Fruit fly (Drosophila melanogaster) whole organism, embryonic: Measurements from ENCODE around the gene ATPsynO.

Source experiments
- Asciz ChIP-seq: fragments of 200-800 bp; sonication (Bioruptor generic); optimal IDR thresholded peaks from 2 replicates; lab custom pipeline; 2017; ENCODE audit warnings: missing biosample characterization, mild to moderate bottlenecking, missing genetic modification characterization, missing genetic modification reagents
- B-H2 ChIP-seq: fragments of 200-800 bp; sonication (Bioruptor generic); optimal IDR thresholded peaks from 2 replicates; lab custom pipeline; 2018; ENCODE audit warnings: missing biosample characterization, mild to moderate bottlenecking, missing genetic modification characterization
- BEAF-32 ChIP-seq: fragments of 200-800 bp; sonication (Bioruptor generic); optimal IDR thresholded peaks from 3 replicates; lab custom pipeline; 2017; ENCODE audit warnings: missing biosample characterization, missing genetic modification characterization, mild to moderate bottlenecking, moderate library complexity, missing genetic modification reagents
- BtbVII ChIP-seq: fragments of 200-800 bp; sonication (Bioruptor generic); optimal IDR thresholded peaks from 3 replicates; lab custom pipeline; 2017; ENCODE audit warnings: missing biosample characterization, mild to moderate bottlenecking, missing genetic modification characterization
- CG1024 ChIP-seq: fragments of 200-800 bp; sonication (Bioruptor generic); IDR thresholded peaks from 2 replicates; pipeline ENCODE4 v1.3.6; 2022; ENCODE audit warnings: missing biosample characterization, missing genetic modification characterization
- CG10267 ChIP-seq: fragments of 200-800 bp; sonication (Bioruptor generic); optimal IDR thresholded peaks from 2 replicates; lab custom pipeline; 2018; ENCODE audit warnings: missing biosample characterization, mild to moderate bottlenecking, missing genetic modification characterization, moderate library complexity
- CG11696 ChIP-seq: fragments of 200-800 bp; sonication (Bioruptor generic); IDR thresholded peaks from 2 replicates; pipeline ENCODE4 v1.3.6; 2022; ENCODE audit warnings: missing biosample characterization, missing genetic modification characterization
- CG13296 ChIP-seq: fragments of 200-800 bp; sonication (Bioruptor generic); optimal IDR thresholded peaks from 3 replicates; lab custom pipeline; 2018; ENCODE audit warnings: missing biosample characterization, mild to moderate bottlenecking, missing genetic modification characterization
- CG32772 ChIP-seq: fragments of 200-800 bp; sonication (Bioruptor generic); IDR thresholded peaks from 2 replicates; pipeline ENCODE4 v1.3.6; 2022; ENCODE audit warnings: missing biosample characterization, missing genetic modification characterization
- CG3281 ChIP-seq: fragments of 200-800 bp; sonication (Bioruptor generic); optimal IDR thresholded peaks from 3 replicates; lab custom pipeline; 2017; ENCODE audit warnings: missing biosample characterization, mild to moderate bottlenecking, missing genetic modification characterization
- CG3726 ChIP-seq: fragments of 200-800 bp; sonication (Bioruptor generic); IDR thresholded peaks from 3 replicates; pipeline ENCODE4, ENCODE4 v1.3.6; 2022; ENCODE audit warnings: missing biosample characterization, missing genetic modification characterization
- CG43689 ChIP-seq: fragments of 200-800 bp; sonication (Bioruptor generic); IDR thresholded peaks from 2 replicates; pipeline ENCODE4 v1.3.6; 2022; ENCODE audit warnings: missing biosample characterization, missing genetic modification characterization
- CG6854 ChIP-seq: fragments of 200-800 bp; sonication (Bioruptor generic); optimal IDR thresholded peaks from 3 replicates; lab custom pipeline; 2017; ENCODE audit warnings: missing biosample characterization, mild to moderate bottlenecking, missing genetic modification characterization
- CG7556 ChIP-seq: fragments of 200-800 bp; sonication (Bioruptor generic); optimal IDR thresholded peaks from 2 replicates; lab custom pipeline; 2017; ENCODE audit warnings: missing biosample characterization, mild to moderate bottlenecking, missing genetic modification characterization
- CG7745 ChIP-seq: fragments of 200-800 bp; sonication (Bioruptor generic); optimal IDR thresholded peaks from 2 replicates; lab custom pipeline; 2018; ENCODE audit warnings: missing biosample characterization, mild to moderate bottlenecking, missing genetic modification characterization, moderate library complexity
- CG8765 ChIP-seq: fragments of 200-800 bp; sonication (Bioruptor generic); IDR thresholded peaks from 2 replicates; pipeline ENCODE4 v1.3.6; 2022; ENCODE audit warnings: missing biosample characterization, missing genetic modification characterization
- CG9437 ChIP-seq: fragments of 200-800 bp; sonication (Bioruptor generic); optimal IDR thresholded peaks from 2 replicates; lab custom pipeline; 2018; ENCODE audit warnings: missing biosample characterization, mild to moderate bottlenecking, missing genetic modification characterization
- CTCF ChIP-seq: fragments of 200-800 bp; sonication (Bioruptor generic); optimal IDR thresholded peaks from 2 replicates; lab custom pipeline; 2017; ENCODE audit warnings: missing biosample characterization, mild to moderate bottlenecking, missing genetic modification characterization, moderate library complexity
- Dfd ChIP-seq, 2 experiments: fragments of >200 bp; optimal IDR thresholded peaks; 2 replicates each; lab custom pipeline; 2017; ENCODE audit warnings: missing biosample characterization in 2 of 2, missing genetic modification characterization in 2 of 2
- Dp ChIP-seq: fragments of 200-800 bp; sonication (Bioruptor generic); optimal IDR thresholded peaks from 2 replicates; lab custom pipeline; 2018; ENCODE audit warnings: missing biosample characterization, mild to moderate bottlenecking, missing genetic modification characterization, moderate library complexity
- Dref ChIP-seq: fragments of 200-800 bp; sonication (Bioruptor generic); IDR thresholded peaks from 2 replicates; pipeline ENCODE4 v1.3.6; 2022; ENCODE audit warnings: missing biosample characterization, missing genetic modification characterization
- Elba2 ChIP-seq: fragments of 200-800 bp; sonication (Bioruptor generic); optimal IDR thresholded peaks from 3 replicates; lab custom pipeline; 2016; ENCODE audit warnings: missing biosample characterization, missing genetic modification characterization
- Gsc ChIP-seq: fragments of 200-800 bp; sonication (Bioruptor generic); IDR thresholded peaks from 2 replicates; pipeline ENCODE4 v1.3.6; 2022; ENCODE audit warnings: missing biosample characterization, missing genetic modification characterization
- HHEX ChIP-seq: fragments of 200-800 bp; sonication (Bioruptor generic); optimal IDR thresholded peaks from 3 replicates; lab custom pipeline; 2017; ENCODE audit warnings: missing biosample characterization, mild to moderate bottlenecking, missing genetic modification characterization, missing genetic modification reagents
- Hmr ChIP-seq: fragments of 200-800 bp; sonication (Bioruptor generic); optimal IDR thresholded peaks from 3 replicates; lab custom pipeline; 2017; ENCODE audit warnings: mild to moderate bottlenecking, missing biosample characterization, missing genetic modification reagents, missing genetic modification characterization
- Hr3 ChIP-seq: fragments of 200-800 bp; sonication (Bioruptor generic); optimal IDR thresholded peaks from 3 replicates; lab custom pipeline; 2016; ENCODE audit warnings: missing biosample characterization, missing genetic modification characterization
- Poxn ChIP-seq: fragments of 200-800 bp; sonication (Bioruptor generic); IDR thresholded peaks from 2 replicates; pipeline ENCODE4 v1.3.6; 2022; ENCODE audit warnings: missing biosample characterization, missing genetic modification characterization
- Rx ChIP-seq: fragments of 200-800 bp; sonication (Bioruptor generic); IDR thresholded peaks from 2 replicates; pipeline ENCODE4 v1.3.6; 2022; ENCODE audit warnings: missing biosample characterization, missing genetic modification characterization
- Six4 ChIP-seq: fragments of 200-800 bp; sonication (Bioruptor generic); optimal IDR thresholded peaks from 2 replicates; lab custom pipeline; 2016; ENCODE audit warnings: missing biosample characterization, missing genetic modification characterization
- ash1 ChIP-seq: fragments of 200-800 bp; sonication (Bioruptor generic); optimal IDR thresholded peaks from 2 replicates; lab custom pipeline; 2018; ENCODE audit warnings: missing biosample characterization, mild to moderate bottlenecking, missing genetic modification characterization
- chm ChIP-seq: fragments of 200-800 bp; sonication (Bioruptor generic); IDR thresholded peaks from 2 replicates; pipeline ENCODE4 v1.3.6; 2022; ENCODE audit warnings: missing biosample characterization, missing genetic modification characterization
- croc ChIP-seq: fragments of 200-800 bp; sonication (Bioruptor generic); conservative IDR thresholded peaks from 3 replicates; pipeline ENCODE4 v1.3.6; 2022; ENCODE audit warnings: missing biosample characterization, missing genetic modification characterization
- da ChIP-seq: fragments of 200-800 bp; sonication (Bioruptor generic); optimal IDR thresholded peaks from 2 replicates; lab custom pipeline; 2016; ENCODE audit warnings: missing biosample characterization, missing genetic modification characterization
- exex ChIP-seq: fragments of 200-800 bp; sonication (Bioruptor generic); optimal IDR thresholded peaks from 4 replicates; lab custom pipeline; 2018; ENCODE audit warnings: missing biosample characterization, mild to moderate bottlenecking, missing genetic modification characterization, moderate library complexity
- fd3F ChIP-seq: fragments of 200-800 bp; sonication (Bioruptor generic); optimal IDR thresholded peaks from 2 replicates; lab custom pipeline; 2018; ENCODE audit warnings: missing biosample characterization, mild to moderate bottlenecking, missing genetic modification characterization, moderate library complexity
- gem ChIP-seq: fragments of 200-800 bp; sonication (Bioruptor generic); optimal IDR thresholded peaks from 2 replicates; lab custom pipeline; 2019; ENCODE audit warnings: missing biosample characterization, mild to moderate bottlenecking, missing genetic modification characterization, moderate library complexity
- grn ChIP-seq: fragments of 200-800 bp; sonication (Bioruptor generic); optimal IDR thresholded peaks from 3 replicates; lab custom pipeline; 2017; ENCODE audit warnings: missing biosample characterization, missing genetic modification characterization
- lilli ChIP-seq: fragments of 200-800 bp; sonication (Bioruptor generic); optimal IDR thresholded peaks from 3 replicates; lab custom pipeline; 2016; ENCODE audit warnings: missing biosample characterization, missing genetic modification characterization
- lmd ChIP-seq: fragments of 200-800 bp; sonication (Bioruptor generic); IDR thresholded peaks from 2 replicates; pipeline ENCODE4 v1.3.6; 2022; ENCODE audit warnings: missing biosample characterization, missing genetic modification characterization
- mam ChIP-seq: fragments of 200-800 bp; sonication (Bioruptor generic); optimal IDR thresholded peaks from 3 replicates; lab custom pipeline; 2016; ENCODE audit warnings: missing biosample characterization, missing genetic modification characterization
- repo ChIP-seq: fragments of 200-800 bp; sonication (Bioruptor generic); optimal IDR thresholded peaks from 2 replicates; lab custom pipeline; 2016; ENCODE audit warnings: missing biosample characterization, missing genetic modification characterization
- rib ChIP-seq: fragments of 200-800 bp; sonication (Bioruptor generic); IDR thresholded peaks from 2 replicates; pipeline ENCODE4 v1.3.6; 2022; ENCODE audit warnings: missing biosample characterization, missing genetic modification characterization
- sd ChIP-seq: fragments of 200-800 bp; sonication (Bioruptor generic); optimal IDR thresholded peaks from 3 replicates; lab custom pipeline; 2018; ENCODE audit warnings: missing biosample characterization, mild to moderate bottlenecking, missing genetic modification characterization, moderate library complexity
- sima ChIP-seq: fragments of 200-800 bp; sonication (Bioruptor generic); optimal IDR thresholded peaks from 2 replicates; lab custom pipeline; 2016; ENCODE audit warnings: missing biosample characterization, missing genetic modification characterization
- sug ChIP-seq: fragments of 200-800 bp; optimal IDR thresholded peaks from 2 replicates; lab custom pipeline; 2019; ENCODE audit warnings: missing biosample characterization, mild to moderate bottlenecking, missing genetic modification characterization, moderate library complexity
- tio ChIP-seq: fragments of 200-800 bp; sonication (Bioruptor generic); optimal IDR thresholded peaks from 2 replicates; lab custom pipeline; 2017; ENCODE audit warnings: missing biosample characterization, missing genetic modification characterization, inconsistent platforms
- tx ChIP-seq: fragments of 200-800 bp; sonication (Bioruptor generic); optimal IDR thresholded peaks from 2 replicates; lab custom pipeline; 2016; ENCODE audit warnings: missing biosample characterization, missing genetic modification characterization
- vnd ChIP-seq: fragments of 200-800 bp; sonication (Bioruptor generic); IDR thresholded peaks from 3 replicates; pipeline ENCODE4 v1.3.6; 2022; ENCODE audit warnings: missing biosample characterization, missing genetic modification characterization; ENCODE audit not compliant: partially characterized antibody
- z ChIP-seq: fragments of 200-800 bp; sonication (Bioruptor generic); IDR thresholded peaks from 3 replicates; pipeline ENCODE4 v1.3.6; 2022; ENCODE audit warnings: missing biosample characterization, missing genetic modification characterization
- zf30C ChIP-seq: fragments of 200-800 bp; sonication (Bioruptor generic); optimal IDR thresholded peaks from 3 replicates; lab custom pipeline; 2018; ENCODE audit warnings: missing biosample characterization, mild to moderate bottlenecking, missing genetic modification characterization
- zfh2 ChIP-seq: fragments of 200-800 bp; sonication (Bioruptor generic); optimal IDR thresholded peaks from 2 replicates; lab custom pipeline; 2016; ENCODE audit warnings: missing biosample characterization, missing genetic modification characterization

ATPsynO gene

DNA sequence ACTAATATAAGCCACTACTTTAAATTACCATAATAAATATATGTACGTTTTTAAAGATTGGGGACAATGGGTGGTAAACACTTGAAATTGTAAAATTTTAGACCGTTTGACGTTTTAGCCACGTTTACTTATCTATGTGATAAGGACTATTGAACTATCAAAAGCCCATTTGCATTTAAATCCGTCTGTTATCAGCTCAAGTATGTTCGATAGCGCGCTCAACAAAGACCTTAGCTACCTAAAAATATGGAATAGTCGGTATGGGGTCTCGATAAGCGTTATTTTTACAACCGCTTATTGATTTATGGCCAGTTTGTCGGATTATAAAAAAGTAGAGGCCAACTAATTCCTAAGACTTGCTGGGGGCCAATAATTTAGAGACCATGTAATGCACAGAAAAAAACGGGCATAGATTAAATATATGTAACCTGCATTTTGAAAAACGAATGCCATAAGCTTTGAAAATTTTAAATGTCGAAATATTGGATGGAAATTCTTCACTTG lies 33.7 kb upstream of the ATPsynO start (continued):
- TF ChIP-seq CG8765 (GFP tag; lab: Robert Waterston, UW), result no peak
- no peak for TF ChIP-seq Hr3 (GFP tag; lab: Kevin White, UChicago)
- TF ChIP-seq zf30C, result peak; percentile 34
- TF ChIP-seq CG10267 (tag; lab: Kevin White, UChicago), result no peak
- TF ChIP-seq B-H2, result no peak
- no peak for TF ChIP-seq Dp (GFP tag; lab: Kevin White, UChicago)
- TF ChIP-seq z (GFP tag; lab: Robert Waterston, UW), result no peak
- TF ChIP-seq CG7745, result no peak
- TF ChIP-seq CG6854 (GFP tag; lab: Kevin White, UChicago), result peak; percentile 20
- no peak for TF ChIP-seq fd3F (GFP tag; lab: Kevin White, UChicago)
- TF ChIP-seq Six4 (GFP tag; lab: Kevin White, UChicago), result no peak
- no peak for TF ChIP-seq CG32772 (GFP tag; lab: Robert Waterston, UW)
- no peak for TF ChIP-seq Elba2 (GFP tag; lab: Kevin White, UChicago)
- TF ChIP-seq CG13296 (GFP tag; lab: Kevin White, UChicago), result peak; percentile 53
- no peak for TF ChIP-seq zfh2 (GFP tag; lab: Kevin White, UChicago)
- TF ChIP-seq CG7556 (GFP tag; lab: Kevin White, UChicago), result no peak
- no peak for TF ChIP-seq Hmr (GFP tag; lab: Kevin White, UChicago)
- TF ChIP-seq lilli (GFP tag; lab: Kevin White, UChicago), result no peak
- no peak for TF ChIP-seq ash1 (GFP tag; lab: Kevin White, UChicago)
- no peak for TF ChIP-seq Poxn
- TF ChIP-seq Gsc, result no peak
- peak; percentile 100 for TF ChIP-seq sug (tag; lab: Kevin White, UChicago)
- no peak for TF ChIP-seq vnd (GFP tag; lab: Robert Waterston, UW)
- TF ChIP-seq Rx (GFP tag; lab: Robert Waterston, UW), result no peak
- no peak for TF ChIP-seq repo (GFP tag; lab: Kevin White, UChicago)
- TF ChIP-seq CG9437, result no peak
- peak; percentile 97 for TF ChIP-seq sd (tag; lab: Kevin White, UChicago)
- no peak for TF ChIP-seq sima (GFP tag; lab: Kevin White, UChicago)
- TF ChIP-seq BEAF-32 (GFP tag; lab: Kevin White, UChicago), result no peak
- no peak for TF ChIP-seq BtbVII (GFP tag; lab: Kevin White, UChicago)
- peak; percentile 16 for TF ChIP-seq Asciz (GFP tag; lab: Kevin White, UChicago)
- peak; percentile 42 for TF ChIP-seq grn
- no peak for TF ChIP-seq da (GFP tag; lab: Kevin White, UChicago)
- peak; percentile 99 for TF ChIP-seq exex (tag; lab: Kevin White, UChicago)
- TF ChIP-seq tx, result no peak
- TF ChIP-seq, all 482 proteins: peak for 16

DNA sequence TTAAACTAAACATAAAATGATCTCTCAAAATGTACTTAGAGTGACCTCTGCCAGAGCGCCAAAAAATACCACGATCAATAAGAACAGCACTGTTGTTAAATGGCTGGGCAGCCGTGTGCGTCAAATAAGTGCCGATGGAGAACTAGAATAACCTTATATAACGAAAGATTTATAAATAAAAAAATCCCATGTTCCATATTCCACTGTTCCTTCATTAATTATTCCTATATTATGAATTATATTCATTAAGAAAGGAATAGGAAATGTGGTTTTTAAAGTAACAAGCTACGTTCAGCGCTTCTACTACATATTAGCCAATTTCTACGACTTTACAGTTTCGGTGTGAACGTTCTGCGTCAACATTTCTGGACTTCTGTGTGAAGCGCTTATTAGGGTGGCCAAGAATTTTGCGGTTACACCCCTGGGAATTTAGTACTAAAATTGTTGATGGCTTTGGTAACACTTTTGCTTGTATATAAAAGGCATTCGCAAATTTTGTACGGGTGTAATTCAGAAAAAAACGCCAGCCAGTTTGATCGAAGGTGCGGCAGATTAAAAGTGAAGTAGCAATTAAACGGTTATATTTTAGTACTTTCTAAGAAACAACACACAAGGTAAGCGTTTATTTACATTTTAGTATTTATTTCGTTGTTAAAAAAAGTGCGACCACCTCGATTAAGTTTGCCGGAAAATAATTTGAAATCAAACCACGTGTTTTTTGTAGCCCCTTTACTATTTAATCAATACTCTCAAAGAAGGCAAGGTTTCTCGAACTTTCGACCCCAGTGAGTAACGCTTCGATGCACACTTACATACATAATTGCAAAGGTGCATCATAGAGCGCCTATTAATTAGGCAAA lies 23.0 kb upstream of the ATPsynO start, which contains the start of the genes tefu and Hsc70-4:
tefu (minus strand) TSS at position 51 of the 860 bp plus-strand sequence.
Hsc70-4 (plus strand) TSS at position 502 of the 860 bp plus-strand sequence.
- peak; percentile 88 for TF ChIP-seq mam
- peak; percentile 86 for TF ChIP-seq gem
- TF ChIP-seq CTCF, result no peak
- peak; percentile 51 for TF ChIP-seq Dref (GFP tag; lab: Robert Waterston, UW)
- TF ChIP-seq lmd (GFP tag; lab: Robert Waterston, UW), result peak; percentile 86
- TF ChIP-seq croc (GFP tag; lab: Robert Waterston, UW), result peak; percentile 49; the same call in 2 of the 3 replicates
- TF ChIP-seq Dfd (GFP tag; optimal IDR thresholded peaks at IDR 0.05; lab: Kevin White, UChicago), result peak in 1 of 2 experiments; percentile 79
- peak; percentile 52 for TF ChIP-seq HHEX
- TF ChIP-seq CG11696, result peak; percentile 58
- peak; percentile 81; the same call in 1 of the 2 replicates for TF ChIP-seq rib (GFP tag; lab: Robert Waterston, UW)
- peak; percentile 83 for TF ChIP-seq CG1024 (GFP tag; lab: Robert Waterston, UW)
- TF ChIP-seq CG3726 (GFP tag; lab: Robert Waterston, UW), result peak; percentile 75; the same call in 2 of the 3 replicates
- no peak for TF ChIP-seq chm
- no peak for TF ChIP-seq tio
- TF ChIP-seq CG43689 (GFP tag; lab: Robert Waterston, UW), result no peak
- TF ChIP-seq CG3281 (GFP tag; lab: Kevin White, UChicago), result peak; percentile 44
